Fruit fly (Drosophila melanogaster) whole organism, embryonic: ENCODE data around the gene anchor.

Source experiments
- Awh ChIP-seq: fragments of 200-800 bp; sonication (Bioruptor generic); IDR thresholded peaks from 2 replicates; pipeline ENCODE4, ENCODE4 v1.3.6; 2022; ENCODE audit warnings: missing biosample characterization, missing genetic modification characterization
- Bteb2 ChIP-seq: fragments of 200-800 bp; sonication (Bioruptor generic); optimal IDR thresholded peaks from 2 replicates; lab custom pipeline; 2016; ENCODE audit warnings: missing biosample characterization, missing genetic modification characterization
- CG11398 ChIP-seq: fragments of 200-800 bp; sonication (Bioruptor generic); optimal IDR thresholded peaks from 2 replicates; lab custom pipeline; 2016; ENCODE audit warnings: missing biosample characterization, missing genetic modification characterization
- CG11456 ChIP-seq: fragments of 200-800 bp; sonication (Bioruptor generic); IDR thresholded peaks from 3 replicates; pipeline ENCODE4 v1.3.6; 2022; ENCODE audit warnings: missing biosample characterization, missing genetic modification characterization
- CG12155 ChIP-seq: fragments of 200-800 bp; sonication (Bioruptor generic); optimal IDR thresholded peaks from 3 replicates; lab custom pipeline; 2016; ENCODE audit warnings: missing biosample characterization, missing genetic modification characterization
- CG1233 ChIP-seq: fragments of 200-800 bp; sonication (Bioruptor generic); optimal IDR thresholded peaks from 4 replicates; lab custom pipeline; 2018; ENCODE audit warnings: missing biosample characterization, mild to moderate bottlenecking, missing genetic modification characterization
- CG14014 ChIP-seq: fragments of 200-800 bp; sonication (Bioruptor generic); IDR thresholded peaks from 2 replicates; pipeline ENCODE4 v1.3.6; 2022; ENCODE audit warnings: missing biosample characterization, missing genetic modification characterization
- CG15073 ChIP-seq: fragments of 200-800 bp; sonication (Bioruptor generic); optimal IDR thresholded peaks from 2 replicates; lab custom pipeline; 2016; ENCODE audit warnings: missing biosample characterization, missing genetic modification characterization
- CG16815 ChIP-seq: fragments of 200-800 bp; sonication (Bioruptor generic); optimal IDR thresholded peaks from 3 replicates; lab custom pipeline; 2017; ENCODE audit warnings: missing biosample characterization, mild to moderate bottlenecking, missing genetic modification characterization
- CG1832 ChIP-seq: fragments of 200-800 bp; sonication (Bioruptor generic); optimal IDR thresholded peaks from 2 replicates; lab custom pipeline; 2017; ENCODE audit warnings: missing biosample characterization, mild to moderate bottlenecking, missing genetic modification characterization, inconsistent platforms
- CG18619 ChIP-seq: fragments of 200-800 bp; sonication (Bioruptor generic); optimal IDR thresholded peaks from 3 replicates; lab custom pipeline; 2017; ENCODE audit warnings: missing biosample characterization, mild to moderate bottlenecking, missing genetic modification characterization
- CG2202 ChIP-seq: fragments of 200-800 bp; sonication (Bioruptor generic); optimal IDR thresholded peaks from 2 replicates; lab custom pipeline; 2018; ENCODE audit warnings: missing biosample characterization, mild to moderate bottlenecking, missing genetic modification characterization
- CG42726 ChIP-seq: fragments of 200-800 bp; sonication (Bioruptor generic); IDR thresholded peaks from 2 replicates; pipeline ENCODE4 v1.3.6; 2022; ENCODE audit warnings: missing biosample characterization, missing genetic modification characterization; ENCODE audit not compliant: partially characterized antibody
- CG4328 ChIP-seq: fragments of 200-800 bp; sonication (Bioruptor generic); optimal IDR thresholded peaks from 3 replicates; lab custom pipeline; 2017; ENCODE audit warnings: missing biosample characterization, missing genetic modification reagents, missing genetic modification characterization
- CG6254 ChIP-seq: fragments of 200-800 bp; sonication (Bioruptor generic); optimal IDR thresholded peaks from 3 replicates; lab custom pipeline; 2017; ENCODE audit warnings: mild to moderate bottlenecking, missing biosample characterization, missing genetic modification reagents, missing genetic modification characterization
- CG6689 ChIP-seq: fragments of 200-800 bp; sonication (Bioruptor generic); IDR thresholded peaks from 2 replicates; pipeline ENCODE4 v1.3.6; 2022; ENCODE audit warnings: missing biosample characterization, missing genetic modification characterization
- CG7786 ChIP-seq: fragments of 200-800 bp; sonication (Bioruptor generic); optimal IDR thresholded peaks from 2 replicates; lab custom pipeline; 2016; ENCODE audit warnings: missing biosample characterization, missing genetic modification characterization
- CoRest ChIP-seq: fragments of 200-800 bp; sonication (Bioruptor generic); optimal IDR thresholded peaks from 3 replicates; lab custom pipeline; 2018; ENCODE audit warnings: missing biosample characterization, mild to moderate bottlenecking, missing genetic modification characterization, moderate library complexity
- D ChIP-seq, 2 experiments: fragments of 200-800 bp in 1 of 2; fragments of >200 bp in 1 of 2; sonication (Bioruptor generic) in 1 of 2; optimal IDR thresholded peaks; 2 replicates in 1 of 2; 3 replicates in 1 of 2; lab custom pipeline; 2017; ENCODE audit warnings: mild to moderate bottlenecking in 1 of 2, missing biosample characterization in 1 of 2, missing genetic modification characterization in 1 of 2, missing genetic modification reagents in 1 of 2
- Elba2 ChIP-seq: fragments of 200-800 bp; sonication (Bioruptor generic); optimal IDR thresholded peaks from 3 replicates; lab custom pipeline; 2016; ENCODE audit warnings: missing biosample characterization, missing genetic modification characterization
- Fer2 ChIP-seq: fragments of 200-800 bp; sonication (Bioruptor generic); optimal IDR thresholded peaks from 2 replicates; lab custom pipeline; 2018; ENCODE audit warnings: missing biosample characterization, mild to moderate bottlenecking, missing genetic modification characterization, moderate library complexity
- HHEX ChIP-seq: fragments of 200-800 bp; sonication (Bioruptor generic); optimal IDR thresholded peaks from 3 replicates; lab custom pipeline; 2017; ENCODE audit warnings: missing biosample characterization, mild to moderate bottlenecking, missing genetic modification characterization, missing genetic modification reagents
- Hr39 ChIP-seq: fragments of >200 bp; optimal IDR thresholded peaks from 2 replicates; lab custom pipeline; 2017
- Max ChIP-seq: fragments of 200-800 bp; sonication (Bioruptor generic); optimal IDR thresholded peaks from 2 replicates; lab custom pipeline; 2016; ENCODE audit warnings: missing biosample characterization, mild to moderate bottlenecking, missing genetic modification characterization
- Neu2 ChIP-seq: fragments of 200-800 bp; sonication (Bioruptor generic); optimal IDR thresholded peaks from 3 replicates; lab custom pipeline; 2016; ENCODE audit warnings: missing biosample characterization, missing genetic modification characterization, borderline replicate concordance
- Oaz ChIP-seq: fragments of 200-800 bp; sonication (Bioruptor generic); IDR thresholded peaks from 2 replicates; pipeline ENCODE4 v1.3.6; 2022; ENCODE audit warnings: missing biosample characterization, missing genetic modification characterization
- Rfx ChIP-seq: fragments of 200-800 bp; sonication (Bioruptor generic); IDR thresholded peaks from 2 replicates; pipeline ENCODE4 v1.3.6; 2022; ENCODE audit warnings: missing biosample characterization, missing genetic modification characterization
- ab ChIP-seq: fragments of 200-800 bp; sonication (Bioruptor generic); optimal IDR thresholded peaks from 2 replicates; lab custom pipeline; 2016; ENCODE audit warnings: missing biosample characterization, missing genetic modification characterization
- bcd ChIP-seq: fragments of 200-800 bp; sonication (Bioruptor generic); optimal IDR thresholded peaks from 2 replicates; lab custom pipeline; 2017; ENCODE audit warnings: missing biosample characterization, mild to moderate bottlenecking, missing genetic modification characterization
- bsh ChIP-seq, 2 experiments: fragments of 200-800 bp; sonication (Bioruptor generic); optimal IDR thresholded peaks; 2 replicates each; lab custom pipeline; 2017 to 2018; ENCODE audit warnings: mild to moderate bottlenecking in 2 of 2, missing biosample characterization in 2 of 2, missing genetic modification characterization in 2 of 2, moderate library complexity in 1 of 2
- crc ChIP-seq: fragments of 200-800 bp; sonication (Bioruptor generic); optimal IDR thresholded peaks from 2 replicates; lab custom pipeline; 2016; ENCODE audit warnings: missing biosample characterization, missing genetic modification characterization
- dan ChIP-seq: fragments of 200-800 bp; sonication (Bioruptor generic); IDR thresholded peaks from 2 replicates; pipeline ENCODE4 v1.3.6; 2022; ENCODE audit warnings: missing biosample characterization, missing genetic modification characterization
- dpn ChIP-seq, 2 experiments: fragments of 200-800 bp; sonication (Bioruptor generic); optimal IDR thresholded peaks; 3 replicates each; lab custom pipeline; 2016; ENCODE audit warnings: missing biosample characterization in 2 of 2, missing genetic modification characterization in 2 of 2
- fd96Cb ChIP-seq: fragments of 200-800 bp; sonication (Bioruptor generic); optimal IDR thresholded peaks from 2 replicates; lab custom pipeline; 2018; ENCODE audit warnings: missing biosample characterization, mild to moderate bottlenecking, missing genetic modification characterization, moderate library complexity
- gce ChIP-seq: fragments of 200-800 bp; sonication (Bioruptor generic); IDR thresholded peaks from 3 replicates; pipeline ENCODE4 v1.3.6; 2022; ENCODE audit warnings: missing biosample characterization, missing genetic modification characterization
- gt ChIP-seq: fragments of 200-800 bp; sonication (Bioruptor generic); IDR thresholded peaks from 2 replicates; pipeline ENCODE4 v1.3.6; 2022; ENCODE audit warnings: missing biosample characterization, missing genetic modification characterization
- hbn ChIP-seq: fragments of 200-800 bp; sonication (Bioruptor generic); IDR thresholded peaks from 2 replicates; pipeline ENCODE4 v1.3.6; 2022; ENCODE audit warnings: missing biosample characterization, missing genetic modification characterization; ENCODE audit not compliant: partially characterized antibody
- lola ChIP-seq, 3 experiments: fragments of >200 bp in 2 of 3; fragments of 200-800 bp in 1 of 3; sonication (Bioruptor generic) in 1 of 3; optimal IDR thresholded peaks; 2 replicates each; lab custom pipeline; 2017 to 2019; ENCODE audit warnings: missing biosample characterization in 3 of 3, missing genetic modification characterization in 3 of 3, mild to moderate bottlenecking in 1 of 3, moderate library complexity in 1 of 3
- nerfin-1 ChIP-seq: fragments of 200-800 bp; sonication (Bioruptor generic); optimal IDR thresholded peaks from 3 replicates; lab custom pipeline; 2019; ENCODE audit warnings: missing biosample characterization, mild to moderate bottlenecking, missing genetic modification characterization, moderate library complexity
- onecut ChIP-seq: fragments of 200-800 bp; sonication (Bioruptor generic); IDR thresholded peaks from 2 replicates; pipeline ENCODE4 v1.3.6; 2022; ENCODE audit warnings: missing biosample characterization, missing genetic modification characterization
- sima ChIP-seq: fragments of 200-800 bp; sonication (Bioruptor generic); optimal IDR thresholded peaks from 2 replicates; lab custom pipeline; 2016; ENCODE audit warnings: missing biosample characterization, missing genetic modification characterization
- slbo ChIP-seq: fragments of 200-800 bp; sonication (Bioruptor generic); IDR thresholded peaks from 2 replicates; pipeline ENCODE4 v1.3.6; 2022; ENCODE audit warnings: missing biosample characterization, missing genetic modification characterization
- sna ChIP-seq: fragments of 200-800 bp; sonication (Bioruptor generic); IDR thresholded peaks from 2 replicates; pipeline ENCODE4 v1.3.6; 2022; ENCODE audit warnings: missing biosample characterization, missing genetic modification characterization; ENCODE audit not compliant: partially characterized antibody
- sug ChIP-seq: fragments of 200-800 bp; optimal IDR thresholded peaks from 2 replicates; lab custom pipeline; 2019; ENCODE audit warnings: missing biosample characterization, mild to moderate bottlenecking, missing genetic modification characterization, moderate library complexity
- unpg ChIP-seq: fragments of 200-800 bp; sonication (Bioruptor generic); optimal IDR thresholded peaks from 3 replicates; lab custom pipeline; 2018; ENCODE audit warnings: missing biosample characterization, mild to moderate bottlenecking, missing genetic modification characterization, moderate library complexity
- vnd ChIP-seq: fragments of 200-800 bp; sonication (Bioruptor generic); IDR thresholded peaks from 3 replicates; pipeline ENCODE4 v1.3.6; 2022; ENCODE audit warnings: missing biosample characterization, missing genetic modification characterization; ENCODE audit not compliant: partially characterized antibody
- zfh2 ChIP-seq: fragments of 200-800 bp; sonication (Bioruptor generic); optimal IDR thresholded peaks from 2 replicates; lab custom pipeline; 2016; ENCODE audit warnings: missing biosample characterization, missing genetic modification characterization

The anchor gene

dm6 chr3L:17653701-17654667 lies 32.4 kb downstream of the anchor start, which contains the start of the genes Krn, Ndfip and CG7484 (continued):
- TF ChIP-seq CG7786 (GFP tag; lab: Kevin White, UChicago), result peak; percentile 68
- no peak for TF ChIP-seq Hr39
- TF ChIP-seq CG15073 (GFP tag; lab: Kevin White, UChicago), result no peak
- no peak for TF ChIP-seq gce (GFP tag; lab: Robert Waterston, UW)
- TF ChIP-seq sima (GFP tag; lab: Kevin White, UChicago), result no peak
- peak; percentile 61 for TF ChIP-seq Oaz (GFP tag; lab: Robert Waterston, UW)
- peak; percentile 78 for TF ChIP-seq HHEX
- peak; percentile 95 for TF ChIP-seq onecut
- no peak for TF ChIP-seq crc
- TF ChIP-seq Neu2 (GFP tag; lab: Kevin White, UChicago), result no peak
- TF ChIP-seq Max (GFP tag; lab: Kevin White, UChicago), result peak; percentile 76
- peak; percentile 85 to 89 for TF ChIP-seq dpn (GFP tag; optimal IDR thresholded peaks at IDR 0.05; lab: Kevin White, UChicago)
- peak; percentile 69 for TF ChIP-seq Bteb2 (GFP tag; lab: Kevin White, UChicago)
- peak; percentile 84 for TF ChIP-seq CG16815 (GFP tag; lab: Kevin White, UChicago)
- TF ChIP-seq gt, result peak; percentile 61; the same call in 1 of the 2 replicates
- peak; percentile 79 for TF ChIP-seq CG18619 (GFP tag; lab: Kevin White, UChicago)
- no peak for TF ChIP-seq ab (GFP tag; lab: Kevin White, UChicago)
- TF ChIP-seq CG1832, result no peak
- TF ChIP-seq Elba2 (GFP tag; lab: Kevin White, UChicago), result peak; percentile 43
- TF ChIP-seq CoRest, result peak; percentile 96
- peak; percentile 1 for TF ChIP-seq CG11398 (GFP tag; lab: Kevin White, UChicago)
- TF ChIP-seq CG6689 (GFP tag; lab: Robert Waterston, UW), result peak; percentile 86
- TF ChIP-seq slbo, result peak; percentile 93
- peak; percentile 48 for TF ChIP-seq CG2202 (tag; lab: Kevin White, UChicago)
- TF ChIP-seq CG42726 (GFP tag; lab: Robert Waterston, UW), result peak; percentile 90
- TF ChIP-seq vnd (GFP tag; lab: Robert Waterston, UW), result peak; percentile 97
- TF ChIP-seq Fer2, result peak; percentile 89
- peak; percentile 87 for TF ChIP-seq CG4328
- TF ChIP-seq D (optimal IDR thresholded peaks at IDR 0.05; lab: Kevin White, UChicago), result no peak
- TF ChIP-seq D (GFP tag; optimal IDR thresholded peaks at IDR 0.05; lab: Kevin White, UChicago), result peak; percentile 65
- TF ChIP-seq CG14014 (GFP tag; lab: Robert Waterston, UW), result peak; percentile 82
- TF ChIP-seq CG11456, result peak; percentile 84
- TF ChIP-seq Rfx, result peak; percentile 93
- peak; percentile 86 for TF ChIP-seq fd96Cb
- no peak for TF ChIP-seq dan (GFP tag; lab: Robert Waterston, UW)
- peak; percentile 86 for TF ChIP-seq nerfin-1 (tag; lab: Kevin White, UChicago)
- TF ChIP-seq CG6254 (GFP tag; lab: Kevin White, UChicago), result peak; percentile 44
- TF ChIP-seq hbn (GFP tag; lab: Robert Waterston, UW), result peak; percentile 95
- TF ChIP-seq sug (tag; lab: Kevin White, UChicago), result peak; percentile 94
- peak; percentile 87 for TF ChIP-seq bcd (GFP tag; lab: Kevin White, UChicago)
- peak; percentile 86 for TF ChIP-seq unpg
- peak in 1 of 3 experiments; percentile 89 for TF ChIP-seq lola (GFP tag; optimal IDR thresholded peaks at IDR 0.05; lab: Kevin White, UChicago)
- peak; percentile 90 for TF ChIP-seq CG12155 (GFP tag; lab: Kevin White, UChicago)
- TF ChIP-seq Awh, result no peak
- TF ChIP-seq sna (GFP tag; lab: Robert Waterston, UW), result peak; percentile 99
- peak in 1 of 2 experiments; percentile 84 for TF ChIP-seq bsh (GFP tag; optimal IDR thresholded peaks at IDR 0.05; lab: Kevin White, UChicago)
- TF ChIP-seq zfh2 (GFP tag; lab: Kevin White, UChicago), result peak; percentile 89
- peak; percentile 78 for TF ChIP-seq CG1233 (GFP tag; lab: Kevin White, UChicago)
